Worm (Caenorhabditis elegans): ENCODE measurements around the gene szy-4.

szy-4 gene

DNA sequence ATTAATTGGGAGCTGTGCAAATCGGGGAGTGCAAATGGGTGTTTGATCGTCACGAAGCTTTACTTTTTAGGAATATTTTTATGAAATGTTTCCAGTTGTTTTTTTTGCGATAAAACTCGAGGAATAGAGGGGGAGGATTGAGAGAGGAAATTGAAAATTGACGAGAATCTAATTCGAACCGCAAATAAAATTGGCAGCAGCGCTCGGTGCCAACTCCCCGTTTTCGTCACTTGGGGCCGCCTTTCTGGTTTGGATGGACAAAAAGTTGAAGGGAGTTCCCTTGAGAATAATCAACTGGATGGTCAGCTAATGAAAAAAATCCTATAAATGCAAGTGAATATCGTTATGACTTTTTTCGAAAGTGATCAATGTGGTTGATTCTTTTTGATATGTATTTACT lies 31.6 kb downstream of the szy-4 start:
- TF ChIP-seq hmbx-1 (tag; optimal IDR thresholded peaks at IDR 0.05) (no peak), F13C5.2 (tag; optimal IDR thresholded peaks at IDR 0.05) (no peak), flt-1 (GFP tag; IDR thresholded peaks at IDR 0.05) (no peak), hmg-4 (GFP tag; optimal IDR thresholded peaks at IDR 0.05) (no peak), ceh-13 (GFP tag; optimal IDR thresholded peaks at IDR 0.05) (no peak), ceh-36 (tag; optimal IDR thresholded peaks at IDR 0.05) (no peak), tra-4 (tag; optimal IDR thresholded peaks at IDR 0.05) (no peak), tbx-37 (GFP tag; conservative IDR thresholded peaks at IDR 0.05) (no peak), hnd-1 (tag; optimal IDR thresholded peaks at IDR 0.05) (no peak), ets-7 (tag; optimal IDR thresholded peaks at IDR 0.05) (no peak), aly-1 (tag; optimal IDR thresholded peaks at IDR 0.05) (no peak)

ce11 chrII:6235432-6236092 lies 37.1 kb downstream of the szy-4 start, which contains the start of gene T24H7.9:
T24H7.9 (minus strand) TSS chrII:6235505.
- TF ChIP-seq B0310.2 (tag; optimal IDR thresholded peaks at IDR 0.05): no peak
- TF ChIP-seq F13C5.2 (tag; optimal IDR thresholded peaks at IDR 0.05): no peak
- TF ChIP-seq ama-1 (optimal IDR thresholded peaks at IDR 0.05): no peak
- no peak for TF ChIP-seq tra-4 (tag; optimal IDR thresholded peaks at IDR 0.05)
- TF ChIP-seq tbx-37 (GFP tag; conservative IDR thresholded peaks at IDR 0.05): no peak
- TF ChIP-seq tbx-11 (GFP tag; IDR thresholded peaks at IDR 0.05): no peak
- no peak for TF ChIP-seq aly-1 (tag; optimal IDR thresholded peaks at IDR 0.05)
- TF ChIP-seq ceh-13 (GFP tag; optimal IDR thresholded peaks at IDR 0.05): no peak
- TF ChIP-seq scrt-1 (GFP tag; IDR thresholded peaks at IDR 0.05): no peak

DNA sequence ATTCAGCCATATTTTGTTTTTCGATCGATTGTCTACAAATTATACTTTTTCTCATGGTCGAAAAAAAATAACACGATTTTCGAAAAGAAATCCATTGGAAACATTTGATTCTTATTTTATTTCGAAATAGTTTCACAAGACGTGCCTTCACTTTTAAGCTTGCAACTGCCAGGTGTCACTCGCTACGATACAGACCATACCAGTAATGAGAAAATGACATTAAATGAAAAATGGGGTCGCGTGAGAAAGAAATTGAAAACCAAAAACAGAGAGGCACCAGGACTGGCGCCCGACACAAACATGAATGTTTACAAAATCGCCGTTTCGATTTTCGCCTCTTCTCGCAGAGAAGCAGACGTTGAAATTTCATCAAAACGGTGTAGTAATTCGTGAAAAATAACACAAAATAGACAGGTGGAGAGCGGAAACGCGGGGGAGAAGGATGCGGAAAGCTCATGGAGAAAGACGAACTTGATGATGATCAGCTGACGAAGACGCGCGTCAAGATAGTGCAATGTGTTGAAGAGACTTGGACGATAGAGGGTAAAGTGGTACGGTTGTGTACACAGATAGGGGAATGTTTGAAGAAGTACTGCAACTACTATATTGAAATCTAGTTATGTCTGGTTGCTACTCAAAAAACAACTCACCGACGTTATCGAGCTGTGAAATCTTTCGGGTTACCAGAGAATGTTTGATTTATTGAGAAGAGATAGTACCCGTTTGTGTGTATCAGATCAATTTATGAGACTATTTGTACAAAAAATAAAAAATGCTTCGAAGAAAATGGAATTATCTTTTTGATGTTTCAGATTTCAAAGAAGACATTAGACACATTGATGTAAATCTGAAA lies 37.8 kb downstream of the szy-4 start:
- TF ChIP-seq F13C5.2 (tag; optimal IDR thresholded peaks at IDR 0.05) (no peak), ceh-13 (GFP tag; optimal IDR thresholded peaks at IDR 0.05) (no peak), hnd-1 (tag; optimal IDR thresholded peaks at IDR 0.05) (no peak), ceh-36 (tag; optimal IDR thresholded peaks at IDR 0.05) (no peak), hmg-4 (GFP tag; optimal IDR thresholded peaks at IDR 0.05) (no peak), sea-1 (GFP tag; conservative IDR thresholded peaks at IDR 0.05) (no peak), aly-1 (tag; optimal IDR thresholded peaks at IDR 0.05) (no peak), tra-4 (tag; optimal IDR thresholded peaks at IDR 0.05) (no peak), flt-1 (GFP tag; IDR thresholded peaks at IDR 0.05) (no peak), tbx-37 (GFP tag; conservative IDR thresholded peaks at IDR 0.05) (no peak), ama-1 (optimal IDR thresholded peaks at IDR 0.05) (no peak), pes-1 (GFP tag; IDR thresholded peaks at IDR 0.05) (no peak), B0310.2 (tag; optimal IDR thresholded peaks at IDR 0.05) (no peak), hmbx-1 (tag; optimal IDR thresholded peaks at IDR 0.05) (no peak), scrt-1 (GFP tag; IDR thresholded peaks at IDR 0.05) (no peak)

- no peak for TF ChIP-seq hmbx-1 (tag; optimal IDR thresholded peaks at IDR 0.05)
- TF ChIP-seq tbx-37 (GFP tag; conservative IDR thresholded peaks at IDR 0.05): no peak
- no peak for TF ChIP-seq flt-1 (GFP tag; IDR thresholded peaks at IDR 0.05)
- no peak for TF ChIP-seq ceh-36 (tag; optimal IDR thresholded peaks at IDR 0.05)
- TF ChIP-seq aly-1 (tag; optimal IDR thresholded peaks at IDR 0.05): no peak
- TF ChIP-seq hmg-4 (GFP tag; optimal IDR thresholded peaks at IDR 0.05): no peak
- TF ChIP-seq ets-7 (tag; optimal IDR thresholded peaks at IDR 0.05): no peak
- TF ChIP-seq tbx-11 (GFP tag; IDR thresholded peaks at IDR 0.05): no peak
Measured at ce11 chrII:6241758-6242157, 43.3 kb downstream of the szy-4 start, which contains the start of gene T24H7.8. T24H7.8 (plus strand) TSS chrII:6242058.

DNA sequence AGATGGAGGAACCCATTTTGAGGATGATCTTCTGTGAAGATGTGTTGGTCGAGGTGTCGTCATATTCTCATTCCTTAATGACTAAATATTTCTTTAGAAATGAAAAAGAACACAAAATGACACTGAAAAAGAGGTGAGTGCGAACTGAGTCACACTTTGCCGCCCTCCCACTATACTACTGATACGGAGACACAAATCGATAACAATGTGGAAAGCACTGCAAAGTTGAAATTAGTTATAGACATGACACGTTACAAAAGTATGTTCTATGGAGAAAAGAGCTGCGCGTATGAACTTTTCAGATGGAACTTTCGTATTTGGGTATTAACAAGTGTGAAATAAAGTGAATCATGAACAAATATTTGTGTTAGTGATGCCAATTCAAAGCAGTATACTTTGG lies 45.7 kb downstream of the szy-4 start, which contains the start of gene tat-4:
Gene tat-4, minus strand, starts transcription at position 117 of the 400 bp plus-strand sequence.
- TF ChIP-seq tra-4 (tag; optimal IDR thresholded peaks at IDR 0.05): no peak

- TF ChIP-seq hmbx-1 (tag; optimal IDR thresholded peaks at IDR 0.05) (no peak), tra-4 (tag; optimal IDR thresholded peaks at IDR 0.05) (no peak), hnd-1 (tag; optimal IDR thresholded peaks at IDR 0.05) (no peak), tbx-11 (GFP tag; IDR thresholded peaks at IDR 0.05) (no peak), flt-1 (GFP tag; IDR thresholded peaks at IDR 0.05) (no peak), pes-1 (GFP tag; IDR thresholded peaks at IDR 0.05) (no peak), ceh-13 (GFP tag; optimal IDR thresholded peaks at IDR 0.05) (no peak), ets-7 (tag; optimal IDR thresholded peaks at IDR 0.05) (no peak), sea-1 (GFP tag; conservative IDR thresholded peaks at IDR 0.05) (no peak), tbx-37 (GFP tag; conservative IDR thresholded peaks at IDR 0.05) (no peak), aly-1 (tag; optimal IDR thresholded peaks at IDR 0.05) (no peak), F13C5.2 (tag; optimal IDR thresholded peaks at IDR 0.05) (no peak), ceh-36 (tag; optimal IDR thresholded peaks at IDR 0.05) (no peak), hmg-4 (GFP tag; optimal IDR thresholded peaks at IDR 0.05) (no peak), ama-1 (optimal IDR thresholded peaks at IDR 0.05) (no peak)
Measured at ce11 chrII:6245199-6245702, 46.8 kb downstream of the szy-4 start, which contains the start of gene blos-4. blos-4 (plus strand) TSS chrII:6245249.

- TF ChIP-seq ets-7 (tag; optimal IDR thresholded peaks at IDR 0.05): no peak
Measured at ce11 chrII:6246054-6246453, 47.6 kb downstream of the szy-4 start, which contains the start of gene lelo-1. lelo-1 (plus strand) TSS chrII:6246354.

All from whole organism, early embryonic.